Worm (Caenorhabditis elegans) whole organism, L3 larva: ENCODE measurements around the gene srv-21.

ENCODE experiments used
- R02D3.7 ChIP-seq: fragments of 150-350 bp; optimal IDR thresholded peaks from 2 replicates; lab custom pipeline; 2014; ENCODE audit warnings: missing biosample characterization, missing genetic modification characterization
- aly-2 ChIP-seq: fragments of 150-350 bp; optimal IDR thresholded peaks from 2 replicates; lab custom pipeline; 2014; ENCODE audit warnings: missing biosample characterization, missing genetic modification characterization
- ama-1 ChIP-seq: fragments of 150-350 bp; optimal IDR thresholded peaks from 2 replicates; lab custom pipeline; 2018
- ceh-16 ChIP-seq: sonication (generic microtip); optimal IDR thresholded peaks from 2 replicates; lab custom pipeline; 2017; ENCODE audit warnings: missing biosample characterization, missing genetic modification characterization
- ceh-28 ChIP-seq: fragments of 150-350 bp; optimal IDR thresholded peaks from 2 replicates; lab custom pipeline; 2014; ENCODE audit warnings: missing biosample characterization, missing genetic modification reagents, missing genetic modification characterization
- ceh-82 ChIP-seq: fragments of 150-350 bp; optimal IDR thresholded peaks from 2 replicates; lab custom pipeline; 2014; ENCODE audit warnings: missing biosample characterization, missing genetic modification characterization
- daf-12 ChIP-seq: fragments of 150-350 bp; optimal IDR thresholded peaks from 2 replicates; lab custom pipeline; 2014; ENCODE audit warnings: missing biosample characterization, missing genetic modification reagents, missing genetic modification characterization
- egl-27 ChIP-seq: sonication (generic microtip); optimal IDR thresholded peaks from 4 replicates; lab custom pipeline; 2017; ENCODE audit warnings: missing biosample characterization, missing genetic modification reagents, missing genetic modification characterization
- elt-1 ChIP-seq: fragments of 150-350 bp; optimal IDR thresholded peaks from 2 replicates; lab custom pipeline; 2014; ENCODE audit warnings: missing biosample characterization, missing genetic modification characterization
- elt-2 ChIP-seq: sonication (generic microtip); optimal IDR thresholded peaks from 2 replicates; lab custom pipeline; 2016; ENCODE audit warnings: missing genetic modification reagents, mild to moderate bottlenecking, missing genetic modification characterization, missing compliant biosample characterization
- eor-1 ChIP-seq, 2 experiments: fragments of 150-350 bp; optimal IDR thresholded peaks; 2 replicates each; lab custom pipeline; 2014 to 2018; ENCODE audit warnings: missing biosample characterization in 2 of 2, missing genetic modification characterization in 2 of 2
- fkh-10 ChIP-seq: sonication (generic microtip); optimal IDR thresholded peaks from 2 replicates; lab custom pipeline; 2017; ENCODE audit warnings: missing biosample characterization, missing genetic modification reagents, missing genetic modification characterization
- fos-1 ChIP-seq: fragments of 150-350 bp; optimal IDR thresholded peaks from 2 replicates; lab custom pipeline; 2014; ENCODE audit warnings: missing biosample characterization, missing genetic modification characterization
- hmg-11 ChIP-seq: sonication (generic microtip); optimal IDR thresholded peaks from 2 replicates; lab custom pipeline; 2016; ENCODE audit warnings: missing genetic modification characterization, missing compliant biosample characterization
- jun-1 ChIP-seq: fragments of 150-350 bp; optimal IDR thresholded peaks from 2 replicates; lab custom pipeline; 2014; ENCODE audit warnings: missing biosample characterization, missing genetic modification reagents, missing genetic modification characterization
- lin-15B ChIP-seq: fragments of 150-350 bp; optimal IDR thresholded peaks from 2 replicates; lab custom pipeline; 2014; ENCODE audit warnings: missing biosample characterization, missing genetic modification characterization
- lin-39 ChIP-seq: fragments of 150-350 bp; optimal IDR thresholded peaks from 2 replicates; lab custom pipeline; 2018; ENCODE audit warnings: missing biosample characterization, missing genetic modification reagents, missing genetic modification characterization
- lsy-12 ChIP-seq: sonication (generic microtip); optimal IDR thresholded peaks from 2 replicates; lab custom pipeline; 2016; ENCODE audit warnings: mild to moderate bottlenecking, missing genetic modification characterization, missing compliant biosample characterization
- mdl-1 ChIP-seq: fragments of 150-350 bp; optimal IDR thresholded peaks from 2 replicates; lab custom pipeline; 2014; ENCODE audit warnings: missing biosample characterization, missing genetic modification characterization
- mml-1 ChIP-seq: fragments of 150-350 bp; sonication (generic microtip); optimal IDR thresholded peaks from 3 replicates; lab custom pipeline; 2014; ENCODE audit warnings: missing biosample characterization, missing genetic modification characterization
- nfya-1 ChIP-seq: sonication (generic microtip); optimal IDR thresholded peaks from 2 replicates; lab custom pipeline; 2017; ENCODE audit warnings: missing genetic modification characterization, mild to moderate bottlenecking, missing compliant biosample characterization, antibody characterized with exemption, moderate library complexity; ENCODE audit not compliant: insufficient read depth
- nhr-12 ChIP-seq: fragments of 150-350 bp; optimal IDR thresholded peaks from 2 replicates; lab custom pipeline; 2014; ENCODE audit warnings: missing biosample characterization, missing genetic modification characterization
- nhr-23 ChIP-seq: fragments of 150-350 bp; optimal IDR thresholded peaks from 2 replicates; lab custom pipeline; 2014; ENCODE audit warnings: missing biosample characterization, missing genetic modification reagents, missing genetic modification characterization
- nhr-237 ChIP-seq: fragments of 150-350 bp; optimal IDR thresholded peaks from 2 replicates; lab custom pipeline; 2014; ENCODE audit warnings: missing biosample characterization, missing genetic modification characterization
- nhr-28 ChIP-seq: fragments of 150-350 bp; optimal IDR thresholded peaks from 2 replicates; lab custom pipeline; 2014; ENCODE audit warnings: missing biosample characterization, missing genetic modification characterization
- nhr-43 ChIP-seq: sonication (generic microtip); optimal IDR thresholded peaks from 2 replicates; lab custom pipeline; 2016; ENCODE audit warnings: mild to moderate bottlenecking, missing genetic modification characterization, missing compliant biosample characterization; ENCODE audit not compliant: poor library complexity, severe bottlenecking
- nhr-67 ChIP-seq: fragments of 150-350 bp; optimal IDR thresholded peaks from 2 replicates; lab custom pipeline; 2014; ENCODE audit warnings: missing biosample characterization, missing genetic modification characterization
- skn-1 ChIP-seq: fragments of 150-350 bp; optimal IDR thresholded peaks from 2 replicates; lab custom pipeline; 2014; ENCODE audit warnings: missing biosample characterization, missing genetic modification characterization
- tbx-2 ChIP-seq: sonication (generic microtip); optimal IDR thresholded peaks from 2 replicates; lab custom pipeline; 2016; ENCODE audit warnings: mild to moderate bottlenecking, missing genetic modification characterization, missing compliant biosample characterization
- unc-39 ChIP-seq: sonication (generic microtip); optimal IDR thresholded peaks from 4 replicates; lab custom pipeline; 2017; ENCODE audit warnings: missing biosample characterization, missing genetic modification characterization
- unc-62 ChIP-seq: fragments of 150-350 bp; sonication (generic microtip); optimal IDR thresholded peaks from 4 replicates; lab custom pipeline; 2014; ENCODE audit warnings: missing biosample characterization, missing genetic modification reagents, missing genetic modification characterization
- zag-1 ChIP-seq: fragments of 150-350 bp; optimal IDR thresholded peaks from 2 replicates; lab custom pipeline; 2014; ENCODE audit warnings: missing biosample characterization, missing genetic modification characterization
- ztf-11 ChIP-seq: fragments of 150-350 bp; optimal IDR thresholded peaks from 2 replicates; lab custom pipeline; 2014; ENCODE audit warnings: missing biosample characterization, missing genetic modification characterization
- ztf-4 ChIP-seq: fragments of 150-350 bp; optimal IDR thresholded peaks from 2 replicates; lab custom pipeline; 2014; ENCODE audit warnings: missing biosample characterization, missing genetic modification characterization

Gene srv-21

ce11 chrIV:5870072-5870471, 7.1 kb downstream of the srv-21 start, which contains the start of gene srv-17:
Gene srv-17 (minus strand): TSS chrIV:5870172.
- TF ChIP-seq lsy-12 (tag; lab: Kevin White, UChicago) (no peak), ama-1 (no peak), eor-1 (tag; optimal IDR thresholded peaks at IDR 0.05; lab: Kevin White, UChicago) (no peak), unc-39 (tag; lab: Kevin White, UChicago) (no peak), nhr-67 (no peak), nhr-237 (tag; lab: Kevin White, UChicago) (no peak), nhr-12 (no peak), elt-2 (no peak), elt-1 (tag; lab: Kevin White, UChicago) (no peak), lin-15B (tag; lab: Kevin White, UChicago) (no peak), hmg-11 (no peak), daf-12 (tag; lab: Kevin White, UChicago) (no peak)

- no peak for TF ChIP-seq skn-1 (tag; lab: Kevin White, UChicago)
- no peak for TF ChIP-seq tbx-2 (tag; lab: Kevin White, UChicago)
- TF ChIP-seq nhr-28 (tag; lab: Kevin White, UChicago) = no peak
- TF ChIP-seq nfya-1 (tag; lab: Kevin White, UChicago) = no peak
- no peak for TF ChIP-seq fos-1 (tag; lab: Kevin White, UChicago)
- no peak for TF ChIP-seq egl-27 (tag; lab: Kevin White, UChicago)
- TF ChIP-seq unc-62 = no peak
- no peak for TF ChIP-seq lin-39 (tag; lab: Kevin White, UChicago)
- no peak for TF ChIP-seq ceh-28
- no peak for TF ChIP-seq ama-1
- TF ChIP-seq mdl-1 (tag; lab: Kevin White, UChicago) = no peak
These were observed 7.8 kb downstream of the srv-21 start for ce11 chrIV:5869354-5869753.

- TF ChIP-seq R02D3.7 (tag; lab: Kevin White, UChicago) (no peak), nhr-237 (tag; lab: Kevin White, UChicago) (no peak)
These were observed 10.0 kb downstream of the srv-21 start, which contains the start of gene C06E7.88 for ce11 chrIV:5867189-5867588. Gene C06E7.88 (minus strand): TSS chrIV:5867289.

ce11 chrIV:5865818-5866217, 11.3 kb downstream of the srv-21 start, which contains the start of gene spe-27:
Gene spe-27 (minus strand): TSS chrIV:5865918.
- no peak for TF ChIP-seq fos-1 (tag; lab: Kevin White, UChicago)
- no peak for TF ChIP-seq nfya-1 (tag; lab: Kevin White, UChicago)
- no peak for TF ChIP-seq zag-1 (tag; lab: Kevin White, UChicago)
- TF ChIP-seq unc-62 = no peak
- no peak for TF ChIP-seq mdl-1 (tag; lab: Kevin White, UChicago)
- no peak for TF ChIP-seq nhr-43
- TF ChIP-seq ztf-4 = no peak

- TF ChIP-seq ceh-28 = no peak
- TF ChIP-seq eor-1 (tag; optimal IDR thresholded peaks at IDR 0.05; lab: Kevin White, UChicago) = no peak
- no peak for TF ChIP-seq aly-2 (tag; lab: Kevin White, UChicago)
- TF ChIP-seq ztf-11 (tag; lab: Kevin White, UChicago) = no peak
- TF ChIP-seq mml-1 (tag; lab: Kevin White, UChicago) = no peak
- TF ChIP-seq lin-39 (tag; lab: Kevin White, UChicago) = no peak
- no peak for TF ChIP-seq zag-1 (tag; lab: Kevin White, UChicago)
- TF ChIP-seq elt-2 = no peak
- TF ChIP-seq jun-1 (tag; lab: Kevin White, UChicago) = no peak
- TF ChIP-seq ceh-16 (tag; lab: Kevin White, UChicago) = no peak
- no peak for TF ChIP-seq hmg-11
- no peak for TF ChIP-seq ceh-82 (tag; lab: Kevin White, UChicago)
- no peak for TF ChIP-seq elt-1 (tag; lab: Kevin White, UChicago)
- no peak for TF ChIP-seq nhr-67
- TF ChIP-seq fkh-10 (GFP tag; lab: Kevin White, UChicago) = no peak
- no peak for TF ChIP-seq nhr-23 (tag; lab: Kevin White, UChicago)
- TF ChIP-seq unc-62 = no peak
These were observed 16.4 kb downstream of the srv-21 start for ce11 chrIV:5860762-5861161.
